Worm (Caenorhabditis elegans) whole organism, L1 larva: ENCODE measurements around the gene C06H5.6.

Experiments used
- C04F5.9 ChIP-seq: sonication (generic microtip); optimal IDR thresholded peaks from 2 replicates; lab custom pipeline; 2016; ENCODE audit warnings: missing genetic modification characterization, missing compliant biosample characterization
- F16B12.6 ChIP-seq: fragments of 150-350 bp; optimal IDR thresholded peaks from 2 replicates; lab custom pipeline; 2014; ENCODE audit warnings: missing biosample characterization, missing genetic modification characterization
- Y116A8C.19 ChIP-seq: sonication (generic microtip); optimal IDR thresholded peaks from 2 replicates; lab custom pipeline; 2016; ENCODE audit warnings: missing compliant biosample characterization, missing genetic modification characterization, borderline replicate concordance
- aly-2 ChIP-seq: fragments of 150-350 bp; optimal IDR thresholded peaks from 2 replicates; lab custom pipeline; 2014; ENCODE audit warnings: missing biosample characterization, missing genetic modification characterization
- blmp-1 ChIP-seq: fragments of 150-350 bp; optimal IDR thresholded peaks from 2 replicates; lab custom pipeline; 2014; ENCODE audit warnings: missing biosample characterization, missing genetic modification characterization
- ceh-63 ChIP-seq: fragments of 200-800 bp; sonication (Bioruptor generic); optimal IDR thresholded peaks from 2 replicates; lab custom pipeline; 2018; ENCODE audit warnings: mild to moderate bottlenecking, missing genetic modification characterization, missing compliant biosample characterization
- ceh-8 ChIP-seq: fragments of 200-800 bp; sonication (Bioruptor generic); optimal IDR thresholded peaks from 2 replicates; lab custom pipeline; 2018; ENCODE audit warnings: mild to moderate bottlenecking, missing genetic modification characterization, moderate library complexity, missing compliant biosample characterization
- ceh-82 ChIP-seq, 3 experiments: fragments of 150-350 bp in 1 of 3; sonication (generic microtip) in 2 of 3; optimal IDR thresholded peaks; 2 replicates each; lab custom pipeline; 2014 to 2017; ENCODE audit warnings: missing biosample characterization in 3 of 3, missing genetic modification characterization in 3 of 3
- ceh-88 ChIP-seq: fragments of 200-800 bp; sonication (Bioruptor generic); IDR thresholded peaks from 2 replicates; pipeline ENCODE4 v1.3.6; 2022; ENCODE audit warnings: missing genetic modification characterization, missing compliant biosample characterization
- dsc-1 ChIP-seq: sonication (generic microtip); optimal IDR thresholded peaks from 2 replicates; lab custom pipeline; 2016; ENCODE audit warnings: mild to moderate bottlenecking, missing genetic modification characterization, missing compliant biosample characterization
- efl-1 ChIP-seq, 4 experiments: fragments of 150-350 bp; optimal IDR thresholded peaks in 3 of 4; peaks in 1 of 4; 1 replicate in 1 of 4; 2 replicates in 3 of 4; lab custom pipeline; 2014; ENCODE audit warnings: missing biosample characterization in 2 of 4, missing genetic modification characterization in 2 of 4, missing genetic modification reagents in 2 of 4
- efl-3 ChIP-seq: fragments of 200-800 bp; sonication (Bioruptor generic); optimal IDR thresholded peaks from 2 replicates; lab custom pipeline; 2018; ENCODE audit warnings: mild to moderate bottlenecking, missing genetic modification characterization, missing compliant biosample characterization
- egl-13 ChIP-seq: sonication (generic microtip); optimal IDR thresholded peaks from 2 replicates; lab custom pipeline; 2016; ENCODE audit warnings: missing genotype, missing genetic modification reagents, missing genetic modification characterization, missing compliant biosample characterization
- egl-27 ChIP-seq, 2 experiments: fragments of 150-350 bp in 1 of 2; sonication (generic microtip); optimal IDR thresholded peaks; 3 replicates each; lab custom pipeline; 2017 to 2018; ENCODE audit warnings: missing biosample characterization in 2 of 2, missing genetic modification characterization in 2 of 2, missing genetic modification reagents in 2 of 2
- elt-2 ChIP-seq: sonication (generic microtip); optimal IDR thresholded peaks from 2 replicates; lab custom pipeline; 2016; ENCODE audit warnings: missing genetic modification characterization, mild to moderate bottlenecking, inconsistent platforms, missing compliant biosample characterization, missing genetic modification reagents
- elt-3 ChIP-seq, 6 experiments: fragments of 150-350 bp in 1 of 6; sonication (generic microtip); optimal IDR thresholded peaks; 2 replicates each; lab custom pipeline; 2017 to 2018; ENCODE audit warnings: missing biosample characterization in 6 of 6, missing genetic modification characterization in 6 of 6, inconsistent platforms in 1 of 6
- fkh-10 ChIP-seq: sonication (generic microtip); optimal IDR thresholded peaks from 2 replicates; lab custom pipeline; 2017; ENCODE audit warnings: missing biosample characterization, missing genetic modification reagents, missing genetic modification characterization
- fkh-4 ChIP-seq: sonication (generic microtip); optimal IDR thresholded peaks from 2 replicates; lab custom pipeline; 2016; ENCODE audit warnings: missing compliant biosample characterization, missing genetic modification characterization, borderline replicate concordance
- fos-1 ChIP-seq: fragments of 150-350 bp; optimal IDR thresholded peaks from 2 replicates; lab custom pipeline; 2014; ENCODE audit warnings: missing biosample characterization, missing genetic modification characterization
- hlh-17 ChIP-seq: fragments of 200-800 bp; sonication (Bioruptor generic); optimal IDR thresholded peaks from 2 replicates; lab custom pipeline; 2018; ENCODE audit warnings: missing genetic modification characterization, mild to moderate bottlenecking, missing compliant biosample characterization, moderate library complexity, borderline replicate concordance
- irx-1 ChIP-seq: sonication (generic microtip); optimal IDR thresholded peaks from 2 replicates; lab custom pipeline; 2016; ENCODE audit warnings: missing genetic modification characterization, missing compliant biosample characterization
- isw-1 ChIP-seq: fragments of 200-800 bp; sonication (Bioruptor generic); IDR thresholded peaks from 2 replicates; pipeline ENCODE4 v1.3.6; 2022; ENCODE audit warnings: missing genetic modification characterization, missing compliant biosample characterization
- lin-14 ChIP-seq: fragments of 200-800 bp; sonication (Bioruptor generic); optimal IDR thresholded peaks from 2 replicates; lab custom pipeline; 2018; ENCODE audit warnings: mild to moderate bottlenecking, missing genetic modification characterization, moderate library complexity, missing compliant biosample characterization
- lir-3 ChIP-seq: sonication (generic microtip); optimal IDR thresholded peaks from 2 replicates; lab custom pipeline; 2016; ENCODE audit warnings: mild to moderate bottlenecking, missing genetic modification characterization, moderate library complexity, missing compliant biosample characterization; ENCODE audit not compliant: poor library complexity
- mab-9 ChIP-seq: fragments of 200-800 bp; sonication (Bioruptor generic); IDR thresholded peaks from 2 replicates; pipeline ENCODE4 v1.3.6; 2022; ENCODE audit warnings: missing genetic modification reagents, missing genetic modification characterization, missing compliant biosample characterization
- mdl-1 ChIP-seq, 2 experiments: fragments of 150-350 bp; optimal IDR thresholded peaks; 2 replicates each; lab custom pipeline; 2014 to 2017; ENCODE audit warnings: missing biosample characterization in 2 of 2, missing genetic modification characterization in 2 of 2, inconsistent platforms in 1 of 2
- mef-2 ChIP-seq: fragments of 150-350 bp; optimal IDR thresholded peaks from 2 replicates; lab custom pipeline; 2014; ENCODE audit warnings: missing biosample characterization, missing genetic modification characterization
- nhr-11 ChIP-seq: fragments of 150-350 bp; optimal IDR thresholded peaks from 2 replicates; lab custom pipeline; 2014; ENCODE audit warnings: missing biosample characterization, missing genetic modification characterization
- nhr-237 ChIP-seq: fragments of 150-350 bp; optimal IDR thresholded peaks from 2 replicates; lab custom pipeline; 2014; ENCODE audit warnings: missing biosample characterization, missing genetic modification characterization
- nhr-71 ChIP-seq: sonication (generic microtip); optimal IDR thresholded peaks from 2 replicates; lab custom pipeline; 2016; ENCODE audit warnings: mild to moderate bottlenecking, missing genetic modification characterization, moderate library complexity, missing compliant biosample characterization
- nhr-76 ChIP-seq: sonication (generic microtip); optimal IDR thresholded peaks from 2 replicates; lab custom pipeline; 2017; ENCODE audit warnings: missing biosample characterization, missing genetic modification characterization
- nhr-77 ChIP-seq: fragments of 150-350 bp; optimal IDR thresholded peaks from 2 replicates; lab custom pipeline; 2014; ENCODE audit warnings: missing biosample characterization, missing genetic modification characterization
- nhr-84 ChIP-seq: sonication (generic microtip); optimal IDR thresholded peaks from 2 replicates; lab custom pipeline; 2017; ENCODE audit warnings: missing biosample characterization, missing genetic modification characterization
- pax-3 ChIP-seq: fragments of 200-800 bp; sonication (Bioruptor generic); optimal IDR thresholded peaks from 2 replicates; lab custom pipeline; 2018; ENCODE audit warnings: mild to moderate bottlenecking, missing genetic modification characterization, moderate library complexity, missing compliant biosample characterization
- pqm-1 ChIP-seq: sonication (generic microtip); optimal IDR thresholded peaks from 3 replicates; lab custom pipeline; 2017; ENCODE audit warnings: missing biosample characterization, missing genetic modification characterization
- rnt-1 ChIP-seq: sonication (generic microtip); optimal IDR thresholded peaks from 2 replicates; lab custom pipeline; 2016; ENCODE audit warnings: mild to moderate bottlenecking, missing genetic modification characterization, moderate library complexity, missing compliant biosample characterization
- skn-1 ChIP-seq: fragments of 150-350 bp; optimal IDR thresholded peaks from 2 replicates; lab custom pipeline; 2014; ENCODE audit warnings: missing biosample characterization, missing genetic modification characterization
- snpc-4 ChIP-seq: fragments of 150-350 bp; optimal IDR thresholded peaks from 2 replicates; lab custom pipeline; 2014; ENCODE audit warnings: missing biosample characterization, missing genetic modification characterization
- snu-23 ChIP-seq: sonication (generic microtip); optimal IDR thresholded peaks from 2 replicates; lab custom pipeline; 2016; ENCODE audit warnings: missing genetic modification characterization, missing compliant biosample characterization
- sptf-1 ChIP-seq: fragments of 150-350 bp; optimal IDR thresholded peaks from 2 replicates; lab custom pipeline; 2014; ENCODE audit warnings: missing biosample characterization, missing genetic modification characterization
- sup-37 ChIP-seq: fragments of 200-800 bp; sonication (Bioruptor generic); optimal IDR thresholded peaks from 2 replicates; lab custom pipeline; 2018; ENCODE audit warnings: mild to moderate bottlenecking, missing genetic modification characterization, missing compliant biosample characterization
- swsn-7 ChIP-seq: sonication (generic microtip); optimal IDR thresholded peaks from 2 replicates; lab custom pipeline; 2016; ENCODE audit warnings: missing genetic modification characterization, missing compliant biosample characterization
- tbx-2 ChIP-seq: sonication (generic microtip); optimal IDR thresholded peaks from 2 replicates; lab custom pipeline; 2016; ENCODE audit warnings: missing genetic modification characterization, missing compliant biosample characterization
- unc-130 ChIP-seq: fragments of 150-350 bp; optimal IDR thresholded peaks from 2 replicates; lab custom pipeline; 2017; ENCODE audit warnings: missing biosample characterization, missing genetic modification characterization, inconsistent platforms
- unc-86 ChIP-seq: sonication (generic microtip); optimal IDR thresholded peaks from 2 replicates; lab custom pipeline; 2016; ENCODE audit warnings: missing genetic modification characterization, missing compliant biosample characterization
- vab-15 ChIP-seq: sonication (generic microtip); optimal IDR thresholded peaks from 2 replicates; lab custom pipeline; 2017; ENCODE audit warnings: missing genotype, mild to moderate bottlenecking, missing genetic modification characterization, missing compliant biosample characterization
- xbp-1 ChIP-seq: sonication (generic microtip); optimal IDR thresholded peaks from 2 replicates; lab custom pipeline; 2016; ENCODE audit warnings: missing genetic modification characterization, missing compliant biosample characterization
- zip-4 ChIP-seq: fragments of 200-800 bp; sonication (Bioruptor generic); optimal IDR thresholded peaks from 2 replicates; lab custom pipeline; 2018; ENCODE audit warnings: mild to moderate bottlenecking, missing genetic modification characterization, moderate library complexity, missing compliant biosample characterization
- ztf-11 ChIP-seq, 2 experiments: sonication (generic microtip); optimal IDR thresholded peaks; 2 replicates each; lab custom pipeline; 2016 to 2017; ENCODE audit warnings: missing genetic modification characterization in 2 of 2, missing biosample characterization in 1 of 2, missing compliant biosample characterization in 1 of 2

Gene C06H5.6

DNA sequence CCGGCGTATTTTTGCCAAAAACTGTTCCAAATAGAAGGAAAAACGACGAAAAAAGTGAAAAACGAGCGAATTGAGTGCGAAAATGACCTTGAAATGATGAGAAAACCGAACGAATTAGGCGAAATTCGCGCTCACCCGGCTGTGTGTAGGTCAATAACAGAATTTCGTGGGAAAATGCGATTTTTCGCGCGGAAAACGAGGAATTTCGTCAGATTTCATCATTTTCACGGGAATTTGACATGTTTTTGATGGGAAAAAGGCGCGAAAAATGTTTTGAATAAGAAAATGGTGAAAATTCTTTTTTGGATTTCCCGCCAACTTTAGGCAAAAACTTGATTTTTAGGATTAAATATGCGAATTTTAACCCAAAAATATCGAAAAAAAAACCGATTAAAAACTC lies 29.7 kb downstream of the C06H5.6 start (continued):
- no peak for TF ChIP-seq lir-3
- TF ChIP-seq rnt-1 (tag; lab: Kevin White, UChicago) = no peak
- no peak for TF ChIP-seq mdl-1 (tag; optimal IDR thresholded peaks at IDR 0.05; lab: Kevin White, UChicago)
- TF ChIP-seq blmp-1 (tag; lab: Kevin White, UChicago) = peak; percentile 86
- TF ChIP-seq irx-1 (tag; lab: Kevin White, UChicago) = no peak
- TF ChIP-seq sptf-1 (tag; lab: Kevin White, UChicago) = no peak
- no peak for TF ChIP-seq nhr-71
- TF ChIP-seq egl-13 = no peak
- no peak for TF ChIP-seq pax-3 (tag; lab: Kevin White, UChicago)
- TF ChIP-seq snpc-4 (tag; lab: Kevin White, UChicago) = no peak
- TF ChIP-seq efl-1 (optimal IDR thresholded peaks at IDR 0.05; lab: Kevin White, UChicago) = peak in 1 of 2 experiments; percentile 4
- no peak for TF ChIP-seq efl-1 (GFP tag; optimal IDR thresholded peaks at IDR 0.05 in 1 of 2; lab: Kevin White, UChicago)

DNA sequence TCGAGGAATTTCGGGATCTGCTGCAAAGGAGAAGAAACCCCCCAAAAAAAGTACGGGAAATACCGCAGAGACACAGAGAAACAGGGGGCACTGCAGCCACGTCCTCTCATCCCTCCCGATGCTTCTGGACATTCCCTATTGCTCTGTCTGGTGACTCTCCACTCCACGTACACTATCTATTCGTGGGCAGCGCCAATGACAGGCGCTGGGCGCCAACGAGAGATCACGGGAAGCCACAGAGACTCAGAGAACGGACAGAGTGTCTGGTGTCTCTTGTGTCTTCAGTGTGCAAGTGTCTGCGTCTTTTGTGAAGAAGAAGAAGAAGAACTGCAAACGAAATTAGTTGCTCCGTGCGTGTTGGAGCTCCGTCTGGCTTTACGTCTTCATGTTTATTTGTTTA lies 30.9 kb downstream of the C06H5.6 start:
- peak in 1 of 6 experiments; percentile 55 for TF ChIP-seq elt-3 (tag; optimal IDR thresholded peaks at IDR 0.05; lab: Kevin White, UChicago)
- peak; percentile 18 for TF ChIP-seq F16B12.6 (tag; lab: Kevin White, UChicago)
- TF ChIP-seq efl-1 (optimal IDR thresholded peaks at IDR 0.05; lab: Kevin White, UChicago) = peak; percentile 82 to 95
- peak; percentile 60 to 96 for TF ChIP-seq efl-1 (GFP tag; optimal IDR thresholded peaks at IDR 0.05 in 1 of 2; lab: Kevin White, UChicago)
- TF ChIP-seq ceh-63 (GFP tag; lab: Kevin White, UChicago) = no peak
- TF ChIP-seq pqm-1 (tag; lab: Kevin White, UChicago) = no peak
- TF ChIP-seq pax-3 (tag; lab: Kevin White, UChicago) = peak; percentile 59
- no peak for TF ChIP-seq sptf-1 (tag; lab: Kevin White, UChicago)
- TF ChIP-seq dsc-1 (tag; lab: Kevin White, UChicago) = peak; percentile 76
- TF ChIP-seq nhr-76 (tag; lab: Kevin White, UChicago) = no peak
- peak; percentile 26 for TF ChIP-seq zip-4
- TF ChIP-seq snpc-4 (tag; lab: Kevin White, UChicago) = peak; percentile 60
- peak; percentile 64 for TF ChIP-seq mef-2 (tag; lab: Kevin White, UChicago)
- TF ChIP-seq lin-14 = peak; percentile 97
- no peak for TF ChIP-seq unc-130 (tag; lab: Kevin White, UChicago)
- no peak for TF ChIP-seq mab-9 (GFP tag; lab: Robert Waterston, UW)
- TF ChIP-seq fkh-4 = no peak
- peak; percentile 43 to 68 for TF ChIP-seq mdl-1 (tag; optimal IDR thresholded peaks at IDR 0.05; lab: Kevin White, UChicago)
- peak; percentile 90 for TF ChIP-seq tbx-2 (tag; lab: Kevin White, UChicago)
- TF ChIP-seq egl-27 (tag; optimal IDR thresholded peaks at IDR 0.05; lab: Kevin White, UChicago) = peak; percentile 35 to 86
- TF ChIP-seq nhr-84 (tag; lab: Kevin White, UChicago) = no peak
- TF ChIP-seq Y116A8C.19 (tag; lab: Kevin White, UChicago) = no peak
- peak; percentile 89 for TF ChIP-seq unc-86
- TF ChIP-seq swsn-7 (tag; lab: Kevin White, UChicago) = peak; percentile 91
- peak; percentile 78 for TF ChIP-seq fos-1 (tag; lab: Kevin White, UChicago)
- TF ChIP-seq elt-2 = peak; percentile 31
- TF ChIP-seq skn-1 = no peak
- TF ChIP-seq sup-37 (GFP tag; lab: Kevin White, UChicago) = peak; percentile 3
- TF ChIP-seq aly-2 (tag; lab: Kevin White, UChicago) = no peak
- peak; percentile 59 to 92 (median 82) for TF ChIP-seq ceh-82 (tag; optimal IDR thresholded peaks at IDR 0.05; lab: Kevin White, UChicago)
- TF ChIP-seq ztf-11 (tag; optimal IDR thresholded peaks at IDR 0.05; lab: Kevin White, UChicago) = peak in 1 of 2 experiments; percentile 44
- 0 out of 2 replicates have a peak, but pooled peaks have one; percentile 17 for TF ChIP-seq ceh-88 (GFP tag; lab: Robert Waterston, UW)
- peak; percentile 47 for TF ChIP-seq fkh-10 (GFP tag; lab: Kevin White, UChicago)
- peak; percentile 81 for TF ChIP-seq egl-13
- TF ChIP-seq nhr-77 (tag; lab: Kevin White, UChicago) = peak; percentile 74
- TF ChIP-seq xbp-1 (tag; lab: Kevin White, UChicago) = peak; percentile 73
- peak; percentile 93 for TF ChIP-seq snu-23 (GFP tag; lab: Kevin White, UChicago)
- TF ChIP-seq C04F5.9 (tag; lab: Kevin White, UChicago) = no peak
- peak; percentile 80 for TF ChIP-seq nhr-237 (tag; lab: Kevin White, UChicago)
- peak; percentile 61 for TF ChIP-seq isw-1
- no peak for TF ChIP-seq efl-3 (GFP tag; lab: Kevin White, UChicago)
- peak; percentile 95 for TF ChIP-seq nhr-71
- TF ChIP-seq vab-15 (tag; lab: Kevin White, UChicago) = no peak
- TF ChIP-seq hlh-17 (GFP tag; lab: Kevin White, UChicago) = no peak
- TF ChIP-seq nhr-11 (tag; lab: Kevin White, UChicago) = peak; percentile 34
- peak; percentile 37 for TF ChIP-seq ceh-8 (GFP tag; lab: Kevin White, UChicago)
